Worm (Caenorhabditis elegans): Measurements from ENCODE around the gene BE10.4.

The BE10.4 gene

ce11 chrIII:12855394-12855793 is 42.1 kb downstream of the BE10.4 start, which contains the start of gene Y37D8A.5:
TSS of gene Y37D8A.5 (minus strand) at chrIII:12855494.
- TF ChIP-seq sea-1 (GFP tag; conservative IDR thresholded peaks at IDR 0.05) (no peak), tra-4 (tag; optimal IDR thresholded peaks at IDR 0.05) (no peak)

ce11 chrIII:12856628-12857027 is 43.3 kb downstream of the BE10.4 start, which contains the start of gene Y37D8A.26:
TSS of gene Y37D8A.26 (minus strand) at chrIII:12856728.
- TF ChIP-seq ceh-36 (tag; optimal IDR thresholded peaks at IDR 0.05), result no peak
- no peak for TF ChIP-seq tbx-37 (GFP tag; conservative IDR thresholded peaks at IDR 0.05)
- no peak for TF ChIP-seq ets-7 (tag; optimal IDR thresholded peaks at IDR 0.05)
- TF ChIP-seq sea-1 (GFP tag; conservative IDR thresholded peaks at IDR 0.05), result no peak
- TF ChIP-seq ceh-13 (GFP tag; optimal IDR thresholded peaks at IDR 0.05), result no peak
- TF ChIP-seq pes-1 (GFP tag; IDR thresholded peaks at IDR 0.05), result no peak

DNA sequence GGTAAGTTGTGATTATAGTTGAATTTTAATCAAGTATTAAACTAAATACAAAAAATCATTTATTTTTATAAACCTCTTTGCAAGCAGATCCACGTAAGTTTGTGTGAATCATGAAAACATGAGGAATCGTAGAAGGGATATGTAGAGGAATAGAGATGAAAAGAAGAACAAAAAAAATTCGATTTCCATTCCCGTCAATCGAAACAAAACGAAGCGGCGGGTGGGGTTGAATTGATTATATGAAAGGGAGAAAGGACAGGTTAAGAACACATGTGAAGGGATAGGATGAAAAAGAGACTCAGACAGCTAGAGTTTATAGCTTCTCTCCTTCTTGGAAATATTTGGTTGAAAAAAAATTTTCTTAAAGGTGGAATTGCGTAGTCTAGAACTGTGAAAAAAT is 46.8 kb downstream of the BE10.4 start:
- TF ChIP-seq hnd-1 (tag; optimal IDR thresholded peaks at IDR 0.05), result no peak
- no peak for TF ChIP-seq aly-1 (tag; optimal IDR thresholded peaks at IDR 0.05)
- TF ChIP-seq scrt-1 (GFP tag; IDR thresholded peaks at IDR 0.05), result no peak
- no peak for TF ChIP-seq ceh-13 (GFP tag; optimal IDR thresholded peaks at IDR 0.05)
- TF ChIP-seq ama-1 (optimal IDR thresholded peaks at IDR 0.05), result no peak
- no peak for TF ChIP-seq pes-1 (GFP tag; IDR thresholded peaks at IDR 0.05)
- TF ChIP-seq ets-7 (tag; optimal IDR thresholded peaks at IDR 0.05), result no peak
- no peak for TF ChIP-seq flt-1 (GFP tag; IDR thresholded peaks at IDR 0.05)
- TF ChIP-seq hmg-4 (GFP tag; optimal IDR thresholded peaks at IDR 0.05), result no peak
- no peak for TF ChIP-seq ceh-36 (tag; optimal IDR thresholded peaks at IDR 0.05)
- no peak for TF ChIP-seq tbx-37 (GFP tag; conservative IDR thresholded peaks at IDR 0.05)
- TF ChIP-seq F13C5.2 (tag; optimal IDR thresholded peaks at IDR 0.05), result no peak
- TF ChIP-seq tra-4 (tag; optimal IDR thresholded peaks at IDR 0.05), result no peak
- no peak for TF ChIP-seq sea-1 (GFP tag; conservative IDR thresholded peaks at IDR 0.05)

- TF ChIP-seq hnd-1 (tag; optimal IDR thresholded peaks at IDR 0.05), result no peak
- no peak for TF ChIP-seq B0310.2 (tag; optimal IDR thresholded peaks at IDR 0.05)
- no peak for TF ChIP-seq hmbx-1 (tag; optimal IDR thresholded peaks at IDR 0.05)
- no peak for TF ChIP-seq ceh-13 (GFP tag; optimal IDR thresholded peaks at IDR 0.05)
- TF ChIP-seq pes-1 (GFP tag; IDR thresholded peaks at IDR 0.05), result no peak
Measured at ce11 chrIII:12864648-12865047, 51.4 kb downstream of the BE10.4 start, which contains the start of gene Y37D8A.8. TSS of gene Y37D8A.8 (plus strand) at chrIII:12864948.
